Worm (Caenorhabditis elegans) whole organism, late embryonic: ENCODE data around the gene gem-4.

ENCODE experiments used
- ama-1 ChIP-seq: fragments of 150-350 bp; optimal IDR thresholded peaks from 2 replicates; lab custom pipeline; 2014
- ceh-9 ChIP-seq: sonication (generic microtip); optimal IDR thresholded peaks from 2 replicates; lab custom pipeline; 2016; ENCODE audit warnings: mild to moderate bottlenecking, missing genetic modification characterization, inconsistent platforms, missing compliant biosample characterization
- dmd-4 ChIP-seq: sonication (generic microtip); optimal IDR thresholded peaks from 2 replicates; lab custom pipeline; 2016; ENCODE audit warnings: borderline replicate concordance, missing genetic modification characterization, missing compliant biosample characterization
- ets-4 ChIP-seq: sonication (generic microtip); optimal IDR thresholded peaks from 2 replicates; lab custom pipeline; 2016; ENCODE audit warnings: missing genetic modification characterization, missing compliant biosample characterization
- eyg-1 ChIP-seq: sonication (generic microtip); optimal IDR thresholded peaks from 2 replicates; lab custom pipeline; 2016; ENCODE audit warnings: missing genotype, missing genetic modification characterization, missing compliant biosample characterization
- fkh-10 ChIP-seq: fragments of 150-350 bp; optimal IDR thresholded peaks from 2 replicates; lab custom pipeline; 2014; ENCODE audit warnings: missing biosample characterization, missing genetic modification reagents, missing genetic modification characterization
- nfya-1 ChIP-seq: sonication (generic microtip); optimal IDR thresholded peaks from 2 replicates; lab custom pipeline; 2017; ENCODE audit warnings: missing genetic modification characterization, mild to moderate bottlenecking, missing compliant biosample characterization, antibody characterized with exemption, moderate library complexity
- zip-5 ChIP-seq: sonication (generic microtip); optimal IDR thresholded peaks from 2 replicates; lab custom pipeline; 2016; ENCODE audit warnings: missing genetic modification characterization, missing compliant biosample characterization

DNA sequence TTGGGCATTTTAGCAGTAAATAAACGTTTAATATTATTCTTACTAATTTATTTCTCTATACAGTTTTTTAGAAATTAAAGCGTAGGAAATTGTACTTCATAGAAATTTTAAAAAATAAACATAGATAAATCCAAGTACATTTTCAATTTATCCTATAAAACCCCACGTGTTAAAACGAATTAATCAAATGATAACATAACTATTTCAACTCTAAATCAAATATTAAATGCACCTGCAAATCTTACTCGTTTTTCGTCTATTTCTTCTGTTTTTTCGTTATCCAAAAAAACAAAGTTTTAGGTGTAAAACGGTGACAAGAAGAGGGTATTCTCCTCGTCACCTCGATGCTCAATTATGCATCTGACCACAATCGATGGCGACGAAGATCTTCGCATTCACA is 10.4 kb upstream of the gem-4 start, which contains the start of gene K01A6.6:
- TF ChIP-seq ama-1 (lab: Kevin White, UChicago) (no peak), eyg-1 (no peak), dmd-4 (tag; lab: Kevin White, UChicago) (no peak), fkh-10 (GFP tag; lab: Kevin White, UChicago) (no peak), ets-4 (tag; lab: Kevin White, UChicago) (no peak), nfya-1 (tag; lab: Kevin White, UChicago) (no peak), ceh-9 (tag; lab: Kevin White, UChicago) (no peak), zip-5 (tag; lab: Kevin White, UChicago) (no peak)
